Fruit fly (Drosophila melanogaster): ENCODE data around the gene Sfp24Ba.

The Sfp24Ba gene

DNA sequence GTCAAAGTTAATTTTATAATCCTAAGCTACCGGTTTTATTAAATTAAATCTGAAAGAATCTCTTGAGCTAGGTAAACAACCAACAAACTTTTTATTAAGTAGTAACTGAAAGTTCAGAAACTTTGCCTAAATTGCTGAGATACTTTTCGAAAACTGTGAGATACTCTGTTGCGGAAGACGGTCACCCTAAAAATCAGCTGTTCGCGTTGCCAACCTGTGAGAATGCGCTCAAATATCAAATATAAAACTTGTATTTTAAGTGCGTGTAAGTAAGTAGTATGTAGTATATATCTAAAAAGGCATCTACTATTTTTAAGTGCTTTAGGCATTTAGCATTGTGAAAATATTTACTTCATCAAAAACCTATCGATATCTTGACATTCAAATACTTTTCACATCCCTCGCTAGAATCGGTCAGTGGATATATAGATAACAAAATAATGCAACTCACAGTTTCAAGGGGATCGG is 44.6 kb upstream of the Sfp24Ba start, which contains the start of the genes CG31955 and CG2818 (continued):
- no peak for TF ChIP-seq fd64A (GFP tag; optimal IDR thresholded peaks at IDR 0.05)
- no peak for TF ChIP-seq wor (GFP tag; IDR thresholded peaks at IDR 0.05)
- no peak for TF ChIP-seq gcm2 (GFP tag; optimal IDR thresholded peaks at IDR 0.05)
- TF ChIP-seq CG15269 (tag; optimal IDR thresholded peaks at IDR 0.05) = peak; percentile 9
- TF ChIP-seq vnd (GFP tag; IDR thresholded peaks at IDR 0.05; ENCODE audit: partially characterized antibody) = peak; percentile 36; the same call in 1 of the 3 replicates
- peak; percentile 40 for TF ChIP-seq CG13894 (tag; optimal IDR thresholded peaks at IDR 0.05)
- no peak for TF ChIP-seq usp (GFP tag; optimal IDR thresholded peaks at IDR 0.05)
- no peak for TF ChIP-seq CG1792 (GFP tag; optimal IDR thresholded peaks at IDR 0.05)
- TF ChIP-seq maf-S (GFP tag; optimal IDR thresholded peaks at IDR 0.05) = no peak
- TF ChIP-seq MTF-1 (GFP tag; optimal IDR thresholded peaks at IDR 0.05; ENCODE audit: borderline replicate concordance) = no peak
- TF ChIP-seq CG2202 (tag; optimal IDR thresholded peaks at IDR 0.05) = no peak
- TF ChIP-seq ash1 (GFP tag; optimal IDR thresholded peaks at IDR 0.05) = no peak
- TF ChIP-seq CG5953 (GFP tag; IDR thresholded peaks at IDR 0.05) = no peak
- no peak for TF ChIP-seq CG9932 (GFP tag; IDR thresholded peaks at IDR 0.05)
- no peak for TF ChIP-seq Oaz (GFP tag; IDR thresholded peaks at IDR 0.05)
- TF ChIP-seq CG2875 (GFP tag; optimal IDR thresholded peaks at IDR 0.05) = no peak
- TF ChIP-seq dm (GFP tag; optimal IDR thresholded peaks at IDR 0.05) = peak; percentile 57
- TF ChIP-seq jigr1 (GFP tag; IDR thresholded peaks at IDR 0.05) = no peak
- no peak for TF ChIP-seq CG4730 (GFP tag; IDR thresholded peaks at IDR 0.05)
- TF ChIP-seq yki (optimal IDR thresholded peaks at IDR 0.05) = no peak
- no peak for TF ChIP-seq CG13296 (GFP tag; optimal IDR thresholded peaks at IDR 0.05)
- TF ChIP-seq exex (tag; optimal IDR thresholded peaks at IDR 0.05) = no peak
- no peak for TF ChIP-seq Optix (GFP tag; IDR thresholded peaks at IDR 0.05)
- peak; percentile 59 for TF ChIP-seq hbn (GFP tag; IDR thresholded peaks at IDR 0.05; ENCODE audit: partially characterized antibody)
- no peak for TF ChIP-seq Usf (GFP tag; optimal IDR thresholded peaks at IDR 0.05)
- no peak for TF ChIP-seq pum (GFP tag; optimal IDR thresholded peaks at IDR 0.05)
- no peak for TF ChIP-seq run (tag; optimal IDR thresholded peaks at IDR 0.05)
- no peak for TF ChIP-seq Gsc (GFP tag; IDR thresholded peaks at IDR 0.05)
- TF ChIP-seq jumu (GFP tag; optimal IDR thresholded peaks at IDR 0.05) = no peak
- no peak for TF ChIP-seq pb (GFP tag; optimal IDR thresholded peaks at IDR 0.05)
- no peak for TF ChIP-seq CG18764 (GFP tag; optimal IDR thresholded peaks at IDR 0.05)
- no peak for TF ChIP-seq CG3838 (GFP tag; optimal IDR thresholded peaks at IDR 0.05)
- TF ChIP-seq Awh (GFP tag; IDR thresholded peaks at IDR 0.05) = no peak
- TF ChIP-seq Oli (tag; optimal IDR thresholded peaks at IDR 0.05) = no peak
- no peak for TF ChIP-seq ham (GFP tag; IDR thresholded peaks at IDR 0.05)
- TF ChIP-seq Hr39 (optimal IDR thresholded peaks at IDR 0.05) = no peak
- TF ChIP-seq CG31441 (GFP tag; IDR thresholded peaks at IDR 0.05) = no peak
- TF ChIP-seq CG11696 (GFP tag; IDR thresholded peaks at IDR 0.05) = no peak
- TF ChIP-seq otp (GFP tag; IDR thresholded peaks at IDR 0.05) = no peak
- peak; percentile 36 for TF ChIP-seq CG12769 (tag; optimal IDR thresholded peaks at IDR 0.05)
- no peak for TF ChIP-seq Hand (GFP tag; optimal IDR thresholded peaks at IDR 0.05)
- no peak for TF ChIP-seq stc (GFP tag; IDR thresholded peaks at IDR 0.05)
- peak; percentile 41 for TF ChIP-seq CG2120 (GFP tag; optimal IDR thresholded peaks at IDR 0.05)
- TF ChIP-seq CG14050 (GFP tag; IDR thresholded peaks at IDR 0.05) = no peak
- peak; percentile 70 for TF ChIP-seq stwl (tag; optimal IDR thresholded peaks at IDR 0.05)
- no peak for TF ChIP-seq CG13775 (GFP tag; optimal IDR thresholded peaks at IDR 0.05)
- TF ChIP-seq tna (GFP tag; IDR thresholded peaks at IDR 0.05; ENCODE audit: partially characterized antibody) = no peak
- TF ChIP-seq grau (tag; optimal IDR thresholded peaks at IDR 0.05) = peak; percentile 18
- TF ChIP-seq CG4424 (GFP tag; optimal IDR thresholded peaks at IDR 0.05) = no peak
- TF ChIP-seq MESR4 (GFP tag; optimal IDR thresholded peaks at IDR 0.05) = no peak
- TF ChIP-seq CG13287 (GFP tag; IDR thresholded peaks at IDR 0.05; ENCODE audit: partially characterized antibody) = peak; percentile 84
- TF ChIP-seq Dek (tag; optimal IDR thresholded peaks at IDR 0.05) = no peak
- no peak for TF ChIP-seq CG11398 (GFP tag; optimal IDR thresholded peaks at IDR 0.05)
